Worm (Caenorhabditis elegans): ENCODE results near the gene srr-7.

srr-7 gene

DNA sequence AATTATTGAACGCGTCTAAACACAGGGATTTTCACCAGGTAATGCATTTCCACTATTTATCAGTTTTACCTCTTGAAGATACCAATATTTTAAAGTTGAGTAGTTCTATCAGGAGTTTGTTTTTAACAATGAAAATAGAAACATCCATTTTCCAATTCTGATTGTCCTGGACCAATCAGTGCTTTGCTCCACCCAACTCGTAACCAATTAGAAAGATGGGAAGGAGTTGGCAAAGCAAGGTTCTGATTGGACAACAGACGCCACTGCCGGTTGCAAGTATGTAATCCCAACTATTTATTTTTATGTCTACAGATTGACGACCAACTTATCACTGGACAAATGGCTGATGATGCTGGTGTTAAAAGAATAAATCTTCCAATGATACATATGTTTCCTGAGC, 22.1 kb downstream of the srr-7 start:
- TF ChIP-seq cog-1 (tag; optimal IDR thresholded peaks at IDR 0.05) = no peak
- no peak for TF ChIP-seq med-1 (GFP tag; optimal IDR thresholded peaks at IDR 0.05; ENCODE audit: insufficient read depth)

DNA sequence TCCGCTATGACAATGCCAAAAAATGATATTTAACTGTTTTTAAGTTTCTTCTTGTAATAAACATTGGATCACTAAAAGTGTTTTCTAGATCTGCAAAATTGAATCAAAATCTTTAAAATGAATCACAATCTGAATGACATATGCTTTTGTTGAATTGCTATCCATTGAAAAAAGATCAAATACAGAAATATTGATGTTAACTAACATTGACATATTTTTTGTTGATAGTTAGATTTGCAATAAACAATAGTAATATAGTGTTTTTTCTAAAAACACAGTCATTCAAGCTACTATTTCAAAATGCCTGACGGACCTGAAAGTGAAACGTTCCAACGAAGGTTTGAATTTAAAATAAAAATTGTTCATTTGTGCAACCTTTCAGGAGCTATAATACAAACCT, 22.6 kb downstream of the srr-7 start, which contains the start of gene T09F5.2:
TSS of gene T09F5.2 (plus strand) at position 301 of the 400 bp plus-strand sequence.
- TF ChIP-seq T22C8.4 (GFP tag; IDR thresholded peaks at IDR 0.05) = no peak
- no peak for TF ChIP-seq tab-1 (GFP tag; IDR thresholded peaks at IDR 0.05)

DNA sequence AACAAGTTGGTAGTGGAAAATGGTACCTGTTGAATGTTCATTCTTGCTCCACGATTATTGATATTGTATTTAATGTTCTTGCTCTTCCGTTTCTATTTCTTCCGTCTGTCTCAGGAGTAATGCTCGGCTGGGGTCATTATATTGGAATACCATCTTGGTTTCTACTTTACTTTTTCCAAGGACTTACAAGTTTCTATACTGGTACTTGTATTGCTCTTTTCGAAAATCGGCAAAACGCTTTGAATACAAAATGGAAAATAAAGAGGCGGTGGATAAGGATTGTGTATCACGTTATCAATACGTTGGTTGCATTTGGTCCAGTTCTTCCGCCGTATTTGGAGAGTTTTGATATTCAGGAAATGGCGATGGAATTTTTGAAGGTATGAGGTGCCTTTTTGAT, 24.0 kb downstream of the srr-7 start:
- no peak for TF ChIP-seq klf-2 (GFP tag; conservative IDR thresholded peaks at IDR 0.05)
- no peak for TF ChIP-seq ref-1 (GFP tag; conservative IDR thresholded peaks at IDR 0.05)
- TF ChIP-seq T22C8.4 (GFP tag; IDR thresholded peaks at IDR 0.05) = no peak
- TF ChIP-seq flt-1 (GFP tag; IDR thresholded peaks at IDR 0.05) = no peak
- no peak for TF ChIP-seq cog-1 (tag; optimal IDR thresholded peaks at IDR 0.05)
- TF ChIP-seq ztf-29 (GFP tag; IDR thresholded peaks at IDR 0.05) = no peak
- TF ChIP-seq med-1 (GFP tag; optimal IDR thresholded peaks at IDR 0.05; ENCODE audit: insufficient read depth) = no peak
- no peak for TF ChIP-seq tab-1 (GFP tag; IDR thresholded peaks at IDR 0.05)
- TF ChIP-seq ztf-23 (GFP tag; IDR thresholded peaks at IDR 0.05) = no peak

DNA sequence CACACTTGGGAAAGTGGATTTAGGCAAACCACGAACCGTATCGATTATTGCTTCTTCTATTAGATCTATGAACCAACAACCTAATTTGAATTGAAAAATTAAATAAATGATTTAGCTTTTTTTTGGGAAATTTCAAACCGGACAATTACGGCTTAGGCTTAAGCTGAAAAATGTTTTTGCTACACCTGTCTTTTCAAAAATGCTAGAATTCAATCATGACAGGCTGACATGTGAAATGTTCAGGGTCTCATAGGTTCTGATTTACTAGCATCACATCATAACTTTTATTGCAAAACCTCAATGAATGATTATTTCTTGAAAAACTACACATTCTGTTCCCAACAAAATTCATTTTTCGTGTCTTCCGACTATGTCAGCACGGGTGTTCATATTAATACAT, 25.2 kb downstream of the srr-7 start, which contains the start of gene srh-55:
TSS of gene srh-55 (plus strand) at position 301 of the 400 bp plus-strand sequence.
- TF ChIP-seq ref-1 (GFP tag; conservative IDR thresholded peaks at IDR 0.05) (no peak), ztf-29 (GFP tag; IDR thresholded peaks at IDR 0.05) (no peak), ztf-23 (GFP tag; IDR thresholded peaks at IDR 0.05) (no peak), klf-2 (GFP tag; conservative IDR thresholded peaks at IDR 0.05) (no peak), T22C8.4 (GFP tag; IDR thresholded peaks at IDR 0.05) (no peak), tab-1 (GFP tag; IDR thresholded peaks at IDR 0.05) (no peak), flt-1 (GFP tag; IDR thresholded peaks at IDR 0.05) (no peak), med-1 (GFP tag; optimal IDR thresholded peaks at IDR 0.05; ENCODE audit: insufficient read depth) (no peak), cog-1 (tag; optimal IDR thresholded peaks at IDR 0.05) (no peak)

DNA sequence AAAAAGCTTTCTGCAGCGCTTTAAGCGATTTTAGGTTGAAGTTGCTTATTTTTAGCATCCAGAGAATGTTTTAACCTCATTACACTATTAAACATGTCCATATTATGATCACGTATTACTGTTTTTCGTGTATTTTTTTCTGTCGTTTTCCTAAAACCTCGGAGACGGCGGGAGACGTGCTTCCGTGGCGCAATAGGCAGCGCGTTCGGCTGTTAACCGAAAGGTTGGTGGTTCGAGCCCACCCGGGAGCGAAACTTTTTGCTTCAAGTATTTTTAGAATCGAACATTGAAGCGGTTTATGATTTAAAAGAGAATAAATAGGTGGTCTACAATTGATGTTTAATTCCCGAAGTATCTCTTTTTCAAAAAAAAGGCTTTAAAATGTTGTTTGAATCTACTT, 28.4 kb downstream of the srr-7 start:
- TF ChIP-seq cog-1 (tag; optimal IDR thresholded peaks at IDR 0.05) (no peak), tab-1 (GFP tag; IDR thresholded peaks at IDR 0.05) (no peak), med-1 (GFP tag; optimal IDR thresholded peaks at IDR 0.05; ENCODE audit: insufficient read depth) (no peak), T22C8.4 (GFP tag; IDR thresholded peaks at IDR 0.05) (no peak), ztf-29 (GFP tag; IDR thresholded peaks at IDR 0.05) (no peak), klf-2 (GFP tag; conservative IDR thresholded peaks at IDR 0.05) (no peak), flt-1 (GFP tag; IDR thresholded peaks at IDR 0.05) (no peak), ref-1 (GFP tag; conservative IDR thresholded peaks at IDR 0.05) (no peak), ztf-23 (GFP tag; IDR thresholded peaks at IDR 0.05) (no peak)

DNA sequence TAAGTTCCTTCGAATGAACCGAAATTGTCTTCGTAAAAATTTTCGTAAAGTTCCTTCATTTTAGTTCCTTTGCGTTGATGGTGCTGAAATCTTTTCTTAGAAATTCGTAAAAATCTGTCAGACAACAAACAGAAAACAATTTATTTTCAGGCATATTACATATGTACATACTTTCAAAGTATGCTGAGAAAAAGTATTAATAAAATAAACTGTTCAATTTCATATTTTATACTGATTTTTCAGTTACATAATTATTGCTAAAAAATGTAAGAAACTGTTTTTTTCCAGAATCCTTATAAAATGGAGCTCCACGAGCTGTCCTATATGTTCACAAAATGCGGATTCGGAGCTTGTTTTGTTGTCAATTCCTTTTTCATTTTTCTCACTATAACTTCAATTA, 30.6 kb downstream of the srr-7 start, which contains the start of gene str-45:
TSS of gene str-45 (plus strand) at position 301 of the 400 bp plus-strand sequence.
- TF ChIP-seq ref-1 (GFP tag; conservative IDR thresholded peaks at IDR 0.05) (no peak), tab-1 (GFP tag; IDR thresholded peaks at IDR 0.05) (no peak), med-1 (GFP tag; optimal IDR thresholded peaks at IDR 0.05; ENCODE audit: insufficient read depth) (no peak), T22C8.4 (GFP tag; IDR thresholded peaks at IDR 0.05) (no peak), flt-1 (GFP tag; IDR thresholded peaks at IDR 0.05) (no peak), klf-2 (GFP tag; conservative IDR thresholded peaks at IDR 0.05) (no peak), ztf-29 (GFP tag; IDR thresholded peaks at IDR 0.05) (no peak), cog-1 (tag; optimal IDR thresholded peaks at IDR 0.05) (no peak), ztf-23 (GFP tag; IDR thresholded peaks at IDR 0.05) (no peak)

DNA sequence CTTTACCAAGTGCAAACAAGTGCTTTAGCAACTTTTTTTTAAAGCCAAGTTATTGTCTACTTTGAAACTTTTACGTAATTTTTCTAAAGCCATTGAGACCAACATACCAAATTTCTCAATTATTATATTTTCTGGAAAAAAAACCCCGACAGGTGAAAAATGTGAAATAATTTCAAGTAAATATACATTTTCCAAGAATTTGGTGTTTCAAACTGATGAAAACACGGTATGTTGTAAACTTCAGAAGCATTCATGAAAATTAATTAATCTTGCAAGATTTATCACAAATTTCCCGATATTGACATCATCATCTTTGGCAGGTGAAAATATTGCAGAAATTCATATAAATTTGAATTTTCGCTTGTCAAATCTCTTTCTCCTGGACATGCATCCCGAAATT, 34.6 kb downstream of the srr-7 start, which contains the start of gene srz-11:
TSS of gene srz-11 (plus strand) at position 386 of the 400 bp plus-strand sequence.
- TF ChIP-seq ztf-29 (GFP tag; IDR thresholded peaks at IDR 0.05) (no peak), flt-1 (GFP tag; IDR thresholded peaks at IDR 0.05) (no peak), T22C8.4 (GFP tag; IDR thresholded peaks at IDR 0.05) (no peak), klf-2 (GFP tag; conservative IDR thresholded peaks at IDR 0.05) (no peak), ztf-23 (GFP tag; IDR thresholded peaks at IDR 0.05) (no peak), cog-1 (tag; optimal IDR thresholded peaks at IDR 0.05) (no peak), ref-1 (GFP tag; conservative IDR thresholded peaks at IDR 0.05) (no peak), med-1 (GFP tag; optimal IDR thresholded peaks at IDR 0.05; ENCODE audit: insufficient read depth) (no peak), tab-1 (GFP tag; IDR thresholded peaks at IDR 0.05) (no peak)

DNA sequence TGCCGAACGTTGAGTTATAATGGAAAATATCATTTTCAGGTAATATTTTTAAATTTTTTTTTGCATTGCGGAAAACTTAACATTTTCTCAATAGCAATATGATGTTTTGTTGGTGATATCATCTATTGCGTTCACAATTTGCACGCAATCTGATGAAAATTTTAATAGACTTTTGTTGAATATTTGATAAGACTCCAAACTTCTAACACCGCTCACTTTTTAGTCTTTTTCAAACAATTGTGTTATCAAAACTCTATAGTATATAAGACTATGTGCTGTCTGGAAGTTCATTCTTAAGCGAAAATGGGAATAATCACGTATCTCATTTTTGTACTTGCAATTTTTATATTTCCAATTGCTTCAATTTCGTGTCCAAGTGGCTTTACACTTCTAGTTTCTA, 47.4 kb downstream of the srr-7 start, which contains the start of gene clec-47:
TSS of gene clec-47 (plus strand) at position 301 of the 400 bp plus-strand sequence.
- TF ChIP-seq med-1 (GFP tag; optimal IDR thresholded peaks at IDR 0.05; ENCODE audit: insufficient read depth) (no peak), tab-1 (GFP tag; IDR thresholded peaks at IDR 0.05) (no peak), flt-1 (GFP tag; IDR thresholded peaks at IDR 0.05) (no peak), cog-1 (tag; optimal IDR thresholded peaks at IDR 0.05) (no peak), ref-1 (GFP tag; conservative IDR thresholded peaks at IDR 0.05) (no peak), ztf-23 (GFP tag; IDR thresholded peaks at IDR 0.05) (no peak), ztf-29 (GFP tag; IDR thresholded peaks at IDR 0.05) (no peak), klf-2 (GFP tag; conservative IDR thresholded peaks at IDR 0.05) (no peak), T22C8.4 (GFP tag; IDR thresholded peaks at IDR 0.05) (no peak)

All from whole organism, midembryonic.